Worm (Caenorhabditis elegans) whole organism, mixed stage, embryonic: ENCODE data around the gene Y45G5AM.3.

Experiments used
- blmp-1 ChIP-seq: fragments of 150-350 bp; optimal IDR thresholded peaks from 2 replicates; lab custom pipeline; 2014; ENCODE audit warnings: missing biosample characterization, missing genetic modification characterization
- elt-1 ChIP-seq: sonication (generic microtip); optimal IDR thresholded peaks from 2 replicates; lab custom pipeline; 2017; ENCODE audit warnings: missing genetic modification characterization, mild to moderate bottlenecking, missing compliant biosample characterization, antibody characterized with exemption, moderate library complexity, borderline replicate concordance; ENCODE audit not compliant: insufficient read depth
- nhr-76 ChIP-seq: sonication (generic microtip); optimal IDR thresholded peaks from 2 replicates; lab custom pipeline; 2017; ENCODE audit warnings: missing biosample characterization, missing genetic modification characterization
- pha-4 ChIP-seq: fragments of 150-350 bp; optimal IDR thresholded peaks from 2 replicates; lab custom pipeline; 2018; ENCODE audit warnings: missing biosample characterization, missing genetic modification reagents, missing genetic modification characterization
- tbx-8 ChIP-seq: fragments of 200-800 bp; sonication (Bioruptor generic); optimal IDR thresholded peaks from 2 replicates; lab custom pipeline; 2018; ENCODE audit warnings: mild to moderate bottlenecking, missing genetic modification characterization, moderate library complexity, missing compliant biosample characterization
- ztf-11 ChIP-seq: fragments of 150-350 bp; optimal IDR thresholded peaks from 2 replicates; lab custom pipeline; 2014; ENCODE audit warnings: missing biosample characterization, missing genetic modification characterization

ce11 chrV:4152200-4152599 lies 12.2 kb upstream of the Y45G5AM.3 start, which contains the start of gene Y45G5AM.6:
- TF ChIP-seq elt-1 (tag; lab: Kevin White, UChicago) (no peak), pha-4 (no peak), ztf-11 (no peak), blmp-1 (tag; lab: Kevin White, UChicago) (no peak), nhr-76 (tag; lab: Kevin White, UChicago) (no peak), tbx-8 (GFP tag; lab: Kevin White, UChicago) (no peak)
